Worm (Caenorhabditis elegans): ENCODE measurements around the gene F20D6.1.

F20D6.1 gene

ce11 chrV:8178279-8178678 lies 12.3 kb upstream of the F20D6.1 start:
- TF ChIP-seq him-1 (tag; optimal IDR thresholded peaks at IDR 0.05): no peak
- no peak for TF ChIP-seq W03F9.2 (tag; optimal IDR thresholded peaks at IDR 0.05)
- no peak for TF ChIP-seq dao-5 (tag; optimal IDR thresholded peaks at IDR 0.05)

ce11 chrV:8178914-8179542 lies 11.5 kb upstream of the F20D6.1 start, which contains the start of gene srp-7:
srp-7 (plus strand) TSS chrV:8179126.
- TF ChIP-seq W03F9.2 (tag; optimal IDR thresholded peaks at IDR 0.05) (no peak), him-1 (tag; optimal IDR thresholded peaks at IDR 0.05) (no peak), dao-5 (tag; optimal IDR thresholded peaks at IDR 0.05) (no peak)

ce11 chrV:8183384-8183783 lies 7.1 kb upstream of the F20D6.1 start, which contains the start of gene srp-8:
srp-8 (plus strand) TSS chrV:8183684.
- TF ChIP-seq W03F9.2 (tag; optimal IDR thresholded peaks at IDR 0.05) (no peak), dao-5 (tag; optimal IDR thresholded peaks at IDR 0.05) (no peak), him-1 (tag; optimal IDR thresholded peaks at IDR 0.05) (no peak)

- no peak for TF ChIP-seq him-1 (tag; optimal IDR thresholded peaks at IDR 0.05)
- TF ChIP-seq dao-5 (tag; optimal IDR thresholded peaks at IDR 0.05): no peak
- TF ChIP-seq W03F9.2 (tag; optimal IDR thresholded peaks at IDR 0.05): no peak
Measured at ce11 chrV:8185737-8186136, 4.8 kb upstream of the F20D6.1 start, which contains the start of gene F20D6.2. F20D6.2 (plus strand) TSS chrV:8186037.

- TF ChIP-seq him-1 (tag; optimal IDR thresholded peaks at IDR 0.05) (no peak), dao-5 (tag; optimal IDR thresholded peaks at IDR 0.05) (no peak), W03F9.2 (tag; optimal IDR thresholded peaks at IDR 0.05) (no peak)
Measured at ce11 chrV:8188421-8188820, 2.1 kb upstream of the F20D6.1 start, which contains the start of gene F20D6.15. F20D6.15 (minus strand) TSS chrV:8188467.

- TF ChIP-seq W03F9.2 (tag; optimal IDR thresholded peaks at IDR 0.05): no peak
- no peak for TF ChIP-seq him-1 (tag; optimal IDR thresholded peaks at IDR 0.05)
- TF ChIP-seq dao-5 (tag; optimal IDR thresholded peaks at IDR 0.05): no peak
Measured at ce11 chrV:8190016-8190415, 514 bp upstream of the F20D6.1 start, which contains the start of gene F20D6.12. F20D6.12 (minus strand) TSS chrV:8190116.

ce11 chrV:8195889-8196418 lies 5.4 kb downstream of the F20D6.1 start, which contains the start of gene F20D6.10:
F20D6.10 (minus strand) TSS chrV:8195939.
- TF ChIP-seq dao-5 (tag; optimal IDR thresholded peaks at IDR 0.05) (no peak), W03F9.2 (tag; optimal IDR thresholded peaks at IDR 0.05) (no peak), him-1 (tag; optimal IDR thresholded peaks at IDR 0.05) (no peak)

ce11 chrV:8196993-8197392 lies 6.5 kb downstream of the F20D6.1 start:
- no peak for TF ChIP-seq dao-5 (tag; optimal IDR thresholded peaks at IDR 0.05)

- TF ChIP-seq W03F9.2 (tag; optimal IDR thresholded peaks at IDR 0.05) (no peak), dao-5 (tag; optimal IDR thresholded peaks at IDR 0.05) (no peak), him-1 (tag; optimal IDR thresholded peaks at IDR 0.05) (no peak)
Measured at ce11 chrV:8198994-8199393, 8.5 kb downstream of the F20D6.1 start, which contains the start of gene F20D6.11. F20D6.11 (minus strand) TSS chrV:8199094.

- TF ChIP-seq dao-5 (tag; optimal IDR thresholded peaks at IDR 0.05) (no peak), him-1 (tag; optimal IDR thresholded peaks at IDR 0.05) (no peak), W03F9.2 (tag; optimal IDR thresholded peaks at IDR 0.05) (no peak)
Measured at ce11 chrV:8201229-8201858, 10.8 kb downstream of the F20D6.1 start, which contains the start of gene cri-2. cri-2 (plus strand) TSS chrV:8201808.

ce11 chrV:8203085-8203643 lies 12.6 kb downstream of the F20D6.1 start, which contains the start of gene cest-17:
cest-17 (plus strand) TSS chrV:8203332.
- TF ChIP-seq W03F9.2 (tag; optimal IDR thresholded peaks at IDR 0.05) (no peak), him-1 (tag; optimal IDR thresholded peaks at IDR 0.05) (no peak), dao-5 (tag; optimal IDR thresholded peaks at IDR 0.05) (no peak)

ce11 chrV:8206931-8207330 lies 16.4 kb downstream of the F20D6.1 start, which contains the start of gene timp-1:
timp-1 (plus strand) TSS chrV:8207235.
- TF ChIP-seq dao-5 (tag; optimal IDR thresholded peaks at IDR 0.05): no peak
- no peak for TF ChIP-seq W03F9.2 (tag; optimal IDR thresholded peaks at IDR 0.05)
- no peak for TF ChIP-seq him-1 (tag; optimal IDR thresholded peaks at IDR 0.05)

ce11 chrV:8210527-8210926 lies 20.0 kb downstream of the F20D6.1 start:
- TF ChIP-seq dao-5 (tag; optimal IDR thresholded peaks at IDR 0.05): no peak
- TF ChIP-seq him-1 (tag; optimal IDR thresholded peaks at IDR 0.05): no peak
- TF ChIP-seq W03F9.2 (tag; optimal IDR thresholded peaks at IDR 0.05): no peak

- TF ChIP-seq him-1 (tag; optimal IDR thresholded peaks at IDR 0.05) (no peak), dao-5 (tag; optimal IDR thresholded peaks at IDR 0.05) (no peak), W03F9.2 (tag; optimal IDR thresholded peaks at IDR 0.05) (no peak)
Measured at ce11 chrV:8211993-8212392, 21.5 kb downstream of the F20D6.1 start.

All from whole organism, L4/young adult.